Worm (Caenorhabditis elegans): ENCODE results near the gene C09B8.4.

The C09B8.4 gene

DNA sequence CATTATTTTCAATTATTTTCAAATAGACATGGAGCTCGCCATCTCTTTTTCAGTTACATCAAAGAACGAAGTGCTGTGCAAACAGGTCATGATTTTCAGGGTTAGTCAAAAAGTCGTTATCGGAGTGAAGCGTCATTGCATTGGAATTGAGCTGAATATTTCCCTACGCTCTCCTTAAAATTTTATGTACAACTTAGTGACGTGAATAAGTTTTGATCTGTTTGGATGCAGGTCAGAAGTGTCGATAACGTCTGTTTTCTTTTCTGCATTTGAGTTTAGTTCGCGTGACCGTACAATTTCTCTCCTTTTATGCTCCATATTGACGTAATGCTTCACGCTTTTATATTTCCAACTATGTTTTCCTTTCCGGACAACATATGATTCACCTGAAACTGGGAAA, 5.2 kb upstream of the C09B8.4 start:
- TF ChIP-seq lsy-2 (tag; optimal IDR thresholded peaks at IDR 0.05) (no peak), cnd-1 (tag; optimal IDR thresholded peaks at IDR 0.05) (no peak), zip-8 (tag; optimal IDR thresholded peaks at IDR 0.05) (no peak), tbx-8 (GFP tag; optimal IDR thresholded peaks at IDR 0.05) (no peak), bed-3 (GFP tag; optimal IDR thresholded peaks at IDR 0.05) (no peak), flh-1 (GFP tag; optimal IDR thresholded peaks at IDR 0.05) (no peak), ztf-11 (tag; optimal IDR thresholded peaks at IDR 0.05) (no peak), nhr-2 (tag; optimal IDR thresholded peaks at IDR 0.05) (no peak), ceh-83 (GFP tag; optimal IDR thresholded peaks at IDR 0.05) (no peak), elt-1 (tag; optimal IDR thresholded peaks at IDR 0.05; ENCODE audit: borderline replicate concordance, insufficient read depth) (no peak), lin-13 (tag; optimal IDR thresholded peaks at IDR 0.05) (no peak), unc-39 (tag; optimal IDR thresholded peaks at IDR 0.05) (no peak), lin-32 (GFP tag; optimal IDR thresholded peaks at IDR 0.05) (no peak), unc-120 (tag; optimal IDR thresholded peaks at IDR 0.05; ENCODE audit: poor library complexity, severe bottlenecking) (no peak), sptf-1 (tag; optimal IDR thresholded peaks at IDR 0.05) (no peak), nhr-12 (tag; optimal IDR thresholded peaks at IDR 0.05) (no peak), blmp-1 (tag; optimal IDR thresholded peaks at IDR 0.05) (no peak), sem-2 (GFP tag; optimal IDR thresholded peaks at IDR 0.05) (no peak), hlh-1 (tag; optimal IDR thresholded peaks at IDR 0.05) (no peak), nhr-237 (tag; optimal IDR thresholded peaks at IDR 0.05) (no peak)

DNA sequence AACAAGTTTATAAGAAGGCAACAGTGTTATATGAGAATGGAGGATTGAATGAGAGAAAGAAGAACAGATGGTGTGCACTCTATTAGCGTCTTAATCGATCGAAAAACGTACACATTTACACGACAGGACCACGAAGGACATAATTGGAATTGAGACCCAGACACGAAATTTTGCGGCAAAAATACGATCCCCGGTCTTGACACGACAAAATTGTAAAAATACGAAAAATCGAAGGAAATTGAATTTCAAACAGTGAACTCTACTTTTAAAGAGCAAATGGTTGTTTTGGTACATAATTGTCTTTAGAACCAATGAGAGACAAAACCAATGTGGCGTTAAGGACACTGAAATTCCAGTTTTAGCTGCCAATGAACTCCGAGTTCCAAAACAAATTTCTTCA, 2.7 kb upstream of the C09B8.4 start, which contains the start of gene lelo-3:
lelo-3 (minus strand) TSS at position 101 of the 400 bp plus-strand sequence.
- peak; percentile 55 for TF ChIP-seq ces-1 (GFP tag; optimal IDR thresholded peaks at IDR 0.05)
- TF ChIP-seq ceh-83 (GFP tag; optimal IDR thresholded peaks at IDR 0.05): no peak

DNA sequence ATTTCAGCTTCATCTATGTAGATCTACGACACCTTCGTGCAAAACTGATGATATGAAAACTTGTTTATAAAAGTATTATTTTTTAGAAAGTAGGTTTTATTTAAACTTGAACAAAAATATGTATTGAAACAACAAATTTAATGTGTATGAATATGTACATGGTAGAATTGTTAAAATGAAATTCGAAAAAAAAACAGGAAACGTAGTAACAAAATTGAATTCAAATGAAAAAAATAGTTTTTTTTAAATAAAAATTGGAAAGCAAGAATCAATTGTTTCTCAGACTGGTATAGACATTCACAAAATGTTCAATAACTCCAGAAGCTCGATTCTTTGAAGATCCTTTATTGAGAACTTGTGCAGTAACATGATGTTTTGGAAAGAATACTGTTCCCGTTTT, 1.0 kb upstream of the C09B8.4 start:
- TF ChIP-seq blmp-1 (tag; optimal IDR thresholded peaks at IDR 0.05): no peak
- TF ChIP-seq elt-1 (tag; optimal IDR thresholded peaks at IDR 0.05; ENCODE audit: borderline replicate concordance, insufficient read depth): no peak
- TF ChIP-seq sem-2 (GFP tag; optimal IDR thresholded peaks at IDR 0.05): no peak

DNA sequence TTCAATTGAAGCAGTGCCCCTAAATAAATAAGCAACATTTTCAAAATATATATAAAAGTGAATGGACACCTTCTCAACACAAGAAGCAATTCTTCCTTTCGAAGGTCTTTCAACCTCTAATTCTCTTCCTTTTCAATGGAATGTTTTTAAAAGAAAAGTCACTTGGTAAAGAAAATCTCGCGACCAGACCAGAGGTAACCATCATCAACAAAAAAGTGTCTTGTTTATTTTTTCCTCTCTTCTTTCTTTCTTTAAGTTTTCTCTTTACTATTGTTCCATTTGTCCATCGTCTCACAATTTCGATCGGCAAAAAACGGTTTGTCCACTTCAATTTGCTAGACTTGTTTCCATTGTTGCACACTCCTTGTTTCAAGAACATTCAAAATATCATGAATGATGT, 4.6 kb downstream of the C09B8.4 start, which contains the start of gene C09B8.8:
C09B8.8 (plus strand) TSS at position 397 of the 400 bp plus-strand sequence.
- TF ChIP-seq nhr-76 (tag; optimal IDR thresholded peaks at IDR 0.05) (no peak), pha-4 (tag; optimal IDR thresholded peaks at IDR 0.05) (no peak), ces-1 (GFP tag; optimal IDR thresholded peaks at IDR 0.05) (no peak), ceh-83 (GFP tag; optimal IDR thresholded peaks at IDR 0.05) (no peak), mls-2 (tag; optimal IDR thresholded peaks at IDR 0.05) (no peak), unc-120 (tag; optimal IDR thresholded peaks at IDR 0.05; ENCODE audit: poor library complexity, severe bottlenecking) (no peak), lin-32 (GFP tag; optimal IDR thresholded peaks at IDR 0.05) (no peak), sptf-1 (tag; optimal IDR thresholded peaks at IDR 0.05) (no peak), nhr-28 (tag; optimal IDR thresholded peaks at IDR 0.05) (no peak), nhr-12 (tag; optimal IDR thresholded peaks at IDR 0.05) (no peak), mep-1 (tag; optimal IDR thresholded peaks at IDR 0.05) (no peak), blmp-1 (tag; optimal IDR thresholded peaks at IDR 0.05) (no peak), ham-2 (GFP tag; optimal IDR thresholded peaks at IDR 0.05) (no peak), lsy-2 (tag; optimal IDR thresholded peaks at IDR 0.05) (no peak)

DNA sequence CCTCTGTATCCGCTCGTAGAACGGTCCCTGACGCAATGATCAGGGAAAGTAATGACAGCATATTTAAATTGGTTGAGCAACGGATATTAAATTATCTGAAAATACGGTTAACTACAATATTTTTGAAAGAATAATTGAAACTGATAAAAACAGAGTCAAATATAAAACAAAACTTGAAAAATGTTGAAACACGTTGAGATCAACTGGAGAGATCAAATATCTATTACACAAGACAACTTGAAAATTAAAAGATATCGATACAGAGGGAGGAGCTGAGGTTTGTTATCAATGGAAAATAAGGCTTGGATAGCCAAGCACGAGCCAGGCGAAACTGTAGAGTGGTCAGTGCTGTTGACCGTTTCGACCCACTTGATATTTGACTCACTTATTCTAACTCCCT, 9.2 kb downstream of the C09B8.4 start, which contains the start of gene C09B8.3:
C09B8.3 (minus strand) TSS at position 101 of the 400 bp plus-strand sequence.
- TF ChIP-seq nhr-28 (tag; optimal IDR thresholded peaks at IDR 0.05) (no peak), unc-39 (tag; optimal IDR thresholded peaks at IDR 0.05) (no peak), snpc-4 (tag; optimal IDR thresholded peaks at IDR 0.05) (no peak), ztf-11 (tag; optimal IDR thresholded peaks at IDR 0.05) (no peak), flh-1 (GFP tag; optimal IDR thresholded peaks at IDR 0.05) (no peak), lsy-2 (tag; optimal IDR thresholded peaks at IDR 0.05) (no peak), hlh-1 (tag; optimal IDR thresholded peaks at IDR 0.05) (no peak), lin-32 (GFP tag; optimal IDR thresholded peaks at IDR 0.05) (no peak), pha-4 (tag; optimal IDR thresholded peaks at IDR 0.05) (no peak), nhr-12 (tag; optimal IDR thresholded peaks at IDR 0.05) (no peak), tbx-8 (GFP tag; optimal IDR thresholded peaks at IDR 0.05) (no peak), drap-1 (GFP tag; optimal IDR thresholded peaks at IDR 0.05) (no peak)

DNA sequence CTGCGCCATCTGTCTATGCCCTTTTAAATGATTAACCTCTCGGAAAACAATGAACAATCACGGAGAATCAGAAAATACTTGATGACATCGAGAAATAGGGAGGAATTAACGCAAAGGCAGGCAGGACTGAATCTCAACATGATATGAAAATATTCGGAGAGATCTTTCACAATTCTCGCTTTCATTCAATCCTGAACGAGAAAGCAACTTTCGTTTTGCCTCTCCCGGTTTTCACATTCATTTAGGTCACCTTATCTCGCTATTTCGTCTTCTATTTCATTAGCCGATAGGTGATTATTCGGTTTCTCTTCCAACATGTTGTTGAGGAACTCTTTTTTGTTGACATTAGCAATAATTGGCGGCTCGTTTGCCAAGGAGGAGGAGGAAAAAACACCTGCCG, 15.4 kb downstream of the C09B8.4 start:
- peak; percentile 60 for TF ChIP-seq blmp-1 (tag; optimal IDR thresholded peaks at IDR 0.05)
- TF ChIP-seq elt-3 (tag; optimal IDR thresholded peaks at IDR 0.05): peak; percentile 17
- TF ChIP-seq flh-1 (GFP tag; optimal IDR thresholded peaks at IDR 0.05): no peak
- TF ChIP-seq ztf-11 (tag; optimal IDR thresholded peaks at IDR 0.05): no peak
- TF ChIP-seq ham-2 (GFP tag; optimal IDR thresholded peaks at IDR 0.05): no peak

Data from whole organism, mixed stage, embryonic.